Worm (Caenorhabditis elegans): Measurements from ENCODE around the gene R102.4.

DNA sequence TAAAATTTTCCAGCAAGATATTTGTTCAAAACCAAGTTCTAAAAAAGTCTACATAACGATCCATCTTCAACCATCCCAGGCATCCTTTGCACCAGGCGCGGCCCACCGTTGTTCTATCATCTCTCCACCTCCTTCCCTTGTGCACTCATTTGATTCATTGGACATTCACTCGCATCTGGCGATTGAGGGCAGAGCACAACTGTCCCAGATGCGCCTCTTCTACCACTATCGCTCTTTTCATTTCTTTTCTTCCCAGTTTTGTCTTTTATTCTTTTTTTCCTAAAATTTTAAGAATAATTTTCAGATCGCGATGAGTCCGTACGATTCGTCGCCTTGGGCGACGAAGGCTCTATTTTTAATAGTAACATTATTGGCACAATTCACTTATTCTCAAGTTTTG lies 28.6 kb downstream of the R102.4 start, which contains the start of gene epi-1:
- TF ChIP-seq him-1 (tag; optimal IDR thresholded peaks at IDR 0.05), result no peak
- no peak for TF ChIP-seq dao-5 (tag; optimal IDR thresholded peaks at IDR 0.05)
- no peak for TF ChIP-seq W03F9.2 (tag; optimal IDR thresholded peaks at IDR 0.05)
